Fruit fly (Drosophila melanogaster): ENCODE measurements around the gene CG17272.

The CG17272 gene

dm6 chr3R:20821815-20822375, 2.1 kb downstream of the CG17272 start, which contains the start of the genes CG17271 and RpS20 (continued):
- peak; percentile 75 for TF ChIP-seq oc (tag; optimal IDR thresholded peaks at IDR 0.05)
- TF ChIP-seq ems (GFP tag; optimal IDR thresholded peaks at IDR 0.05), result peak; percentile 94
- 0 out of 3 replicates have a peak, but pooled peaks have one; percentile 5 for TF ChIP-seq sr (GFP tag; IDR thresholded peaks at IDR 0.05)
- TF ChIP-seq exex (tag; optimal IDR thresholded peaks at IDR 0.05), result peak; percentile 58
- peak; percentile 98 for TF ChIP-seq CG17385 (GFP tag; optimal IDR thresholded peaks at IDR 0.05)
- peak; percentile 78 for TF ChIP-seq peb (GFP tag; IDR thresholded peaks at IDR 0.05)
- TF ChIP-seq Sox102F (GFP tag; optimal IDR thresholded peaks at IDR 0.05), result peak; percentile 89
- TF ChIP-seq inv (GFP tag; IDR thresholded peaks at IDR 0.05; ENCODE audit: partially characterized antibody), result 0 out of 2 replicates have a peak, but pooled peaks have one; percentile 16
- TF ChIP-seq caup (GFP tag; optimal IDR thresholded peaks at IDR 0.05; ENCODE audit: severe bottlenecking), result peak; percentile 91
- TF ChIP-seq Bdp1 (GFP tag; optimal IDR thresholded peaks at IDR 0.05), result peak; percentile 91
- TF ChIP-seq CG33557 (GFP tag; optimal IDR thresholded peaks at IDR 0.05), result peak; percentile 85
- TF ChIP-seq phol (tag; optimal IDR thresholded peaks at IDR 0.05), result peak; percentile 92
- TF ChIP-seq CG1832 (GFP tag; optimal IDR thresholded peaks at IDR 0.05), result no peak
- peak; percentile 91 for TF ChIP-seq repo (GFP tag; optimal IDR thresholded peaks at IDR 0.05)
- TF ChIP-seq CG3163 (GFP tag; optimal IDR thresholded peaks at IDR 0.05), result peak; percentile 86
- no peak for TF ChIP-seq pan (optimal IDR thresholded peaks at IDR 0.05)
- TF ChIP-seq pan (GFP tag; optimal IDR thresholded peaks at IDR 0.05 in 1 of 2, IDR thresholded peaks at IDR 0.05 in 1 of 2), result peak in 1 of 2 experiments; percentile 90
- peak; percentile 100 for TF ChIP-seq wek (GFP tag; optimal IDR thresholded peaks at IDR 0.05)
- peak; percentile 83 for TF ChIP-seq Ada2b (GFP tag; IDR thresholded peaks at IDR 0.05)
- TF ChIP-seq chm (GFP tag; IDR thresholded peaks at IDR 0.05), result peak; percentile 83
- no peak for TF ChIP-seq pros (GFP tag; optimal IDR thresholded peaks at IDR 0.05)
- TF ChIP-seq CG6175 (GFP tag; IDR thresholded peaks at IDR 0.05), result peak; percentile 61; the same call in 1 of the 3 replicates
- peak; percentile 93 for TF ChIP-seq gro (GFP tag; optimal IDR thresholded peaks at IDR 0.05)
- TF ChIP-seq CG16813 (GFP tag; IDR thresholded peaks at IDR 0.05; ENCODE audit: partially characterized antibody), result no peak
- TF ChIP-seq mld (GFP tag; IDR thresholded peaks at IDR 0.05; ENCODE audit: partially characterized antibody), result no peak
- TF ChIP-seq Taf1 (GFP tag; IDR thresholded peaks at IDR 0.05), result peak; percentile 72
- TF ChIP-seq Stat92E (GFP tag; optimal IDR thresholded peaks at IDR 0.05), result peak in 1 of 3 experiments; percentile 56
- TF ChIP-seq Dp (GFP tag; optimal IDR thresholded peaks at IDR 0.05), result peak; percentile 44
- TF ChIP-seq HmgD (GFP tag; optimal IDR thresholded peaks at IDR 0.05), result peak; percentile 96
- peak; percentile 89 for TF ChIP-seq dysf (GFP tag; IDR thresholded peaks at IDR 0.05)
- peak; percentile 83 for TF ChIP-seq HLH3B (GFP tag; IDR thresholded peaks at IDR 0.05)
- TF ChIP-seq Doc2 (GFP tag; IDR thresholded peaks at IDR 0.05), result peak; percentile 61; the same call in 1 of the 2 replicates
- peak; percentile 91 for TF ChIP-seq ERR (GFP tag; optimal IDR thresholded peaks at IDR 0.05)
- 0 out of 2 replicates have a peak, but pooled peaks have one; percentile 43 for TF ChIP-seq amos (GFP tag; IDR thresholded peaks at IDR 0.05; ENCODE audit: partially characterized antibody)
- peak; percentile 71 for TF ChIP-seq CG7928 (GFP tag; optimal IDR thresholded peaks at IDR 0.05)
- peak; percentile 96 for TF ChIP-seq CG8944 (GFP tag; optimal IDR thresholded peaks at IDR 0.05)
- peak; percentile 91 for TF ChIP-seq CG4820 (GFP tag; optimal IDR thresholded peaks at IDR 0.05)
- TF ChIP-seq Hr3 (GFP tag; optimal IDR thresholded peaks at IDR 0.05), result peak; percentile 94
- TF ChIP-seq vvl (GFP tag; IDR thresholded peaks at IDR 0.05), result peak; percentile 95
- peak; percentile 93 for TF ChIP-seq CG8290 (GFP tag; optimal IDR thresholded peaks at IDR 0.05)
- peak; percentile 71 to 75 for TF ChIP-seq CG8290 (tag; optimal IDR thresholded peaks at IDR 0.05)
- no peak for TF ChIP-seq Kr (GFP tag; optimal IDR thresholded peaks at IDR 0.05)
- TF ChIP-seq eyg (GFP tag; optimal IDR thresholded peaks at IDR 0.05), result peak; percentile 93
- TF ChIP-seq yki (optimal IDR thresholded peaks at IDR 0.05), result peak; percentile 85
- TF ChIP-seq zen (tag; optimal IDR thresholded peaks at IDR 0.05), result peak; percentile 88
- TF ChIP-seq Atf6 (GFP tag; IDR thresholded peaks at IDR 0.05), result peak; percentile 88
- peak; percentile 75 for TF ChIP-seq CG10147 (GFP tag; optimal IDR thresholded peaks at IDR 0.05)
- peak; percentile 68 for TF ChIP-seq cg (GFP tag; optimal IDR thresholded peaks at IDR 0.05)
- peak; percentile 64 for TF ChIP-seq Poxn (GFP tag; IDR thresholded peaks at IDR 0.05)
